Worm (Caenorhabditis elegans): ENCODE results near the gene nhr-199.

DNA sequence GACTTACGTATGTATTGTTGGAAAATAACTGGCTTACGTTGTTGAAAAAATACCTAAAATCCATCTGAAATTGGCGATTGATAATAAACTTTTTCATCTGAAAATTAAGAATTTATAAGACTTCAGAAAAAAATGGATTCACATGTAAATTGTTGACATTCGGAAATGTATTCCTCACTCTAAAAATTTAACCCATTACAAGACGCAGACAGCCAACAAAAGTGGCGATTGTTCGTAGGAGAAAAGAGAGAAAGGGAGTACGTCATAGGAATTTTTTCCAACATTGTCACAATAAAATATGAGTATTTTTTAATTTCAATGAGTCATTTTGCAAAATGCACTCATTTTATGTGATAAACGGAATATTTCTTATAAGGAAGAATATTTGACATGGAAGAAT, 18.9 kb upstream of the nhr-199 start, which contains the start of gene Y6E2A.5:
- TF ChIP-seq nhr-237 (tag; optimal IDR thresholded peaks at IDR 0.05) (no peak), snpc-4 (tag; optimal IDR thresholded peaks at IDR 0.05) (no peak), lin-15B (tag; optimal IDR thresholded peaks at IDR 0.05) (no peak), ceh-28 (tag; optimal IDR thresholded peaks at IDR 0.05) (no peak), unc-62 (GFP tag; optimal IDR thresholded peaks at IDR 0.05) (no peak), elt-1 (tag; optimal IDR thresholded peaks at IDR 0.05) (no peak)
